Worm (Caenorhabditis elegans): ENCODE measurements around the gene clec-226.
A peak's percentile ranks its signal among the peaks of the same experiment; 100 is the strongest.

clec-226 gene

ce11 chrV:13906166-13906565, 40.6 kb upstream of the clec-226 start, which contains the start of gene stdh-1 (continued):
- TF ChIP-seq sma-3 (GFP tag; optimal IDR thresholded peaks at IDR 0.05) (no peak), unc-62 (GFP tag; optimal IDR thresholded peaks at IDR 0.05) (no peak), ztf-1 (GFP tag; conservative IDR thresholded peaks at IDR 0.05) (no peak), nhr-21 (tag; optimal IDR thresholded peaks at IDR 0.05) (peak; percentile 4), sem-4 (tag; optimal IDR thresholded peaks at IDR 0.05) (no peak), nhr-12 (tag; optimal IDR thresholded peaks at IDR 0.05) (no peak)

ce11 chrV:13907557-13908104, 39.1 kb upstream of the clec-226 start:
- TF ChIP-seq mab-5 (tag; optimal IDR thresholded peaks at IDR 0.05) (no peak), alr-1 (tag; optimal IDR thresholded peaks at IDR 0.05) (no peak), elt-3 (tag; optimal IDR thresholded peaks at IDR 0.05) (no peak), peb-1 (tag; optimal IDR thresholded peaks at IDR 0.05) (no peak), ama-1 (optimal IDR thresholded peaks at IDR 0.05) (peak; percentile 96), nhr-129 (tag; optimal IDR thresholded peaks at IDR 0.05) (peak; percentile 58), lin-13 (GFP tag; optimal IDR thresholded peaks at IDR 0.05) (peak; percentile 49), snpc-4 (tag; optimal IDR thresholded peaks at IDR 0.05) (no peak), zag-1 (tag; optimal IDR thresholded peaks at IDR 0.05) (no peak), nhr-11 (tag; optimal IDR thresholded peaks at IDR 0.05) (no peak), ZK546.5 (tag; optimal IDR thresholded peaks at IDR 0.05) (no peak), Y55F3AM.14 (GFP tag; optimal IDR thresholded peaks at IDR 0.05) (peak; percentile 47), sma-3 (GFP tag; optimal IDR thresholded peaks at IDR 0.05) (peak; percentile 62), ceh-16 (tag; optimal IDR thresholded peaks at IDR 0.05) (no peak), nhr-23 (tag; optimal IDR thresholded peaks at IDR 0.05) (no peak), unc-39 (tag; optimal IDR thresholded peaks at IDR 0.05) (no peak), unc-62 (GFP tag; optimal IDR thresholded peaks at IDR 0.05) (no peak), egl-27 (tag; optimal IDR thresholded peaks at IDR 0.05) (no peak), nhr-21 (tag; optimal IDR thresholded peaks at IDR 0.05) (peak; percentile 46), unc-55 (GFP tag; optimal IDR thresholded peaks at IDR 0.05) (no peak), ztf-4 (tag; optimal IDR thresholded peaks at IDR 0.05) (peak; percentile 53), sma-9 (GFP tag; optimal IDR thresholded peaks at IDR 0.05) (peak; percentile 42), sma-9 (tag; optimal IDR thresholded peaks at IDR 0.05) (no peak), skn-1 (tag; optimal IDR thresholded peaks at IDR 0.05) (no peak), nhr-77 (tag; optimal IDR thresholded peaks at IDR 0.05) (no peak), nhr-6 (tag; optimal IDR thresholded peaks at IDR 0.05) (no peak), gmeb-1 (tag; optimal IDR thresholded peaks at IDR 0.05) (peak; percentile 64), blmp-1 (tag; optimal IDR thresholded peaks at IDR 0.05; ENCODE audit: insufficient read depth) (no peak), mbf-1 (tag; optimal IDR thresholded peaks at IDR 0.05) (no peak), nhr-12 (tag; optimal IDR thresholded peaks at IDR 0.05) (peak; percentile 35), nhr-25 (tag; optimal IDR thresholded peaks at IDR 0.05) (peak; percentile 22), ceh-82 (tag; optimal IDR thresholded peaks at IDR 0.05) (no peak), lsy-2 (tag; optimal IDR thresholded peaks at IDR 0.05) (peak in 1 of 2 experiments; percentile 60), ztf-1 (GFP tag; conservative IDR thresholded peaks at IDR 0.05) (no peak), R02D3.7 (tag; optimal IDR thresholded peaks at IDR 0.05) (no peak), crh-2 (tag; optimal IDR thresholded peaks at IDR 0.05) (peak; percentile 62), sem-4 (tag; optimal IDR thresholded peaks at IDR 0.05) (peak; percentile 17), fos-1 (tag; optimal IDR thresholded peaks at IDR 0.05) (no peak), mdl-1 (tag; optimal IDR thresholded peaks at IDR 0.05) (no peak), C34F6.9 (tag; optimal IDR thresholded peaks at IDR 0.05) (peak; percentile 21), aly-2 (tag; optimal IDR thresholded peaks at IDR 0.05) (no peak), nhr-237 (tag; optimal IDR thresholded peaks at IDR 0.05) (no peak), F13H6.1 (tag; optimal IDR thresholded peaks at IDR 0.05) (peak; percentile 11), lin-39 (tag; optimal IDR thresholded peaks at IDR 0.05) (no peak), lin-11 (tag; optimal IDR thresholded peaks at IDR 0.05) (no peak)
